Worm (Caenorhabditis elegans) whole organism, midembryonic: ENCODE data around the gene R52.4.
"Not testable (repeated sequence)": the region's sequence is repeated elsewhere in the genome, so short reads cannot be mapped to it uniquely, and the experiment has no call there.

Experiments used
- T22C8.4 ChIP-seq: fragments of 200-800 bp; sonication (Bioruptor generic); IDR thresholded peaks from 2 replicates; pipeline ENCODE4 v1.3.6; 2022; ENCODE audit warnings: missing genetic modification characterization, missing compliant biosample characterization
- med-1 ChIP-seq: sonication (generic microtip); optimal IDR thresholded peaks from 2 replicates; lab custom pipeline; 2017; ENCODE audit warnings: missing genetic modification characterization, mild to moderate bottlenecking, missing compliant biosample characterization, antibody characterized with exemption, missing genetic modification reagents; ENCODE audit not compliant: insufficient read depth
- ref-1 ChIP-seq: fragments of 200-800 bp; sonication (Bioruptor generic); conservative IDR thresholded peaks from 2 replicates; pipeline ENCODE4 v1.3.6; 2022; ENCODE audit warnings: missing genetic modification reagents, missing genetic modification characterization, missing compliant biosample characterization
- ztf-29 ChIP-seq: fragments of 200-800 bp; sonication (Bioruptor generic); IDR thresholded peaks from 2 replicates; pipeline ENCODE4 v1.3.6; 2022; ENCODE audit warnings: missing genetic modification reagents, missing genetic modification characterization, missing compliant biosample characterization

DNA sequence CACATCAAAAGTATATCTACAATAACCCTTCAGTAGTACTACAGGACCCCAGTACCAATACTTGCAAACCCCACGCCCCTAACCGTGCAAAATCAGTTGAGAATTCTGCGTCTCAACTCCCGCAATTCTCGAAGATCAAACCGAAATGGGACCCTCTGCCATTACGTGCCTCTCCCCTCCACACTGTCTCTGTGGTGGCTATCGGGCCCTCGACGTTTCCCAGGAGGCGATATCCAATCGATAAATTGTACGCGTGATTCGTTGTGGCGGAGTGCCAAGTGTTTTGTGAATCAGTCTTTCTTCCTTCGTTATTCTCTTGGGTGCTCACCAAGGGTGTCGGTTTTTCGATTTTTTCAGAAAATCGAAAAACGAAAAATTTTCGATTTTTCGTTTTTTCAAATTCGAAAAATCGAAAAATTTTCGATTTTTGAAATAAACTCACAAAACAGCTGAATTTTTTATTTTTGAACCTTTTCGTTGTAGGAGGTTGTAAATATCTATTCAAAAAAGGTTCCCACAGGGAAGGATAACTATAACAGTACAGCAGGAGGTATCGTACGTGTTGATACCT lies 40.7 kb downstream of the R52.4 start, which contains the start of gene F07E5.12:
- TF ChIP-seq med-1 (GFP tag; lab: Kevin White, UChicago); ztf-29 (GFP tag; lab: Robert Waterston, UW); T22C8.4 (GFP tag; lab: Robert Waterston, UW); ref-1: not testable (repeated sequence)
